Worm (Caenorhabditis elegans) whole organism, midembryonic: Measurements from ENCODE around the gene K08E4.7.

ENCODE experiments used
- cog-1 ChIP-seq: sonication (generic microtip); optimal IDR thresholded peaks from 2 replicates; lab custom pipeline; 2016; ENCODE audit warnings: missing genetic modification characterization, missing compliant biosample characterization
- flt-1 ChIP-seq: fragments of 200-800 bp; sonication (Bioruptor generic); IDR thresholded peaks from 2 replicates; pipeline ENCODE4 v1.3.6; 2022; ENCODE audit warnings: missing genetic modification characterization, missing compliant biosample characterization

DNA sequence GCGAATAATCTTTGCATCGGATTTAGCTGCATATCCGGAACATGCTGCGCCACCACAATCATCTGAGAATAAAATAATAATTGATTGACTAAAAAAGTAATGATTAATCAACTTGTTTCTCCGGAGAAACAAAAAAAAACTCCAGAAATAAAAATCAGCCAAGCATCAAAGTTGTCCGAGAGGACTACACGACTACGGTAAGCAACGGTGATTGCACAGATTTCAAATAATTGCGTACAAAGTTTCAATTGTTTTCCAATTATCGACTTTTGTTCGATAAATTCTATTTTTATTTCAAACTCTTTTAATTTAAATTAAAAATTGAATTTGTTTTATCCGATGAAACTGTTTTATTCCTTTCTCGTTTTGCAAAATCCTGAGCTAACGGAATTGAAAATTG, 17.8 kb downstream of the K08E4.7 start, which contains the start of gene cpsf-4:
- TF ChIP-seq flt-1 (GFP tag; lab: Robert Waterston, UW) (no peak), cog-1 (no peak)
